Fruit fly (Drosophila melanogaster) whole organism, embryonic: ENCODE data around the gene ND-SGDH.

Experiments
- Asciz ChIP-seq: fragments of 200-800 bp; sonication (Bioruptor generic); optimal IDR thresholded peaks from 2 replicates; lab custom pipeline; 2017; ENCODE audit warnings: missing biosample characterization, mild to moderate bottlenecking, missing genetic modification characterization, missing genetic modification reagents
- Atf3 ChIP-seq: fragments of 200-800 bp; sonication (Bioruptor generic); optimal IDR thresholded peaks from 3 replicates; lab custom pipeline; 2016; ENCODE audit warnings: missing biosample characterization, missing genetic modification characterization
- CG10147 ChIP-seq: fragments of 200-800 bp; sonication (Bioruptor generic); optimal IDR thresholded peaks from 2 replicates; lab custom pipeline; 2019; ENCODE audit warnings: missing biosample characterization, mild to moderate bottlenecking, missing genetic modification characterization, moderate library complexity
- CG10431 ChIP-seq: fragments of 200-800 bp; sonication (Bioruptor generic); optimal IDR thresholded peaks from 3 replicates; lab custom pipeline; 2018; ENCODE audit warnings: missing biosample characterization, mild to moderate bottlenecking, missing genetic modification characterization
- CG11247 ChIP-seq: fragments of 200-800 bp; sonication (Bioruptor generic); IDR thresholded peaks from 2 replicates; pipeline ENCODE4 v1.3.6; 2022; ENCODE audit warnings: missing biosample characterization, missing genetic modification characterization
- CG13894 ChIP-seq: fragments of 200-800 bp; sonication (Bioruptor generic); optimal IDR thresholded peaks from 3 replicates; lab custom pipeline; 2018; ENCODE audit warnings: missing biosample characterization, mild to moderate bottlenecking, missing genetic modification characterization, moderate library complexity
- CG15011 ChIP-seq: fragments of 200-800 bp; sonication (Bioruptor generic); optimal IDR thresholded peaks from 3 replicates; lab custom pipeline; 2018; ENCODE audit warnings: missing biosample characterization, mild to moderate bottlenecking, missing genetic modification characterization
- CG2129 ChIP-seq: fragments of 200-800 bp; sonication (Bioruptor generic); IDR thresholded peaks from 2 replicates; pipeline ENCODE4 v1.3.6; 2022; ENCODE audit warnings: missing biosample characterization, missing genetic modification characterization; ENCODE audit not compliant: partially characterized antibody
- CG2199 ChIP-seq: fragments of 200-800 bp; sonication (Bioruptor generic); IDR thresholded peaks from 3 replicates; pipeline ENCODE4 v1.3.6; 2022; ENCODE audit warnings: missing biosample characterization, missing genetic modification characterization
- CG2875 ChIP-seq: fragments of 200-800 bp; sonication (Bioruptor generic); optimal IDR thresholded peaks from 2 replicates; lab custom pipeline; 2017; ENCODE audit warnings: missing biosample characterization, mild to moderate bottlenecking, missing genetic modification characterization, missing genetic modification reagents
- CG30020 ChIP-seq: fragments of 200-800 bp; optimal IDR thresholded peaks from 2 replicates; lab custom pipeline; 2019; ENCODE audit warnings: missing biosample characterization, mild to moderate bottlenecking, missing genetic modification characterization, moderate library complexity
- CG33557 ChIP-seq: fragments of 200-800 bp; sonication (Bioruptor generic); optimal IDR thresholded peaks from 2 replicates; lab custom pipeline; 2019; ENCODE audit warnings: missing biosample characterization, mild to moderate bottlenecking, missing genetic modification characterization, moderate library complexity
- CG42726 ChIP-seq: fragments of 200-800 bp; sonication (Bioruptor generic); IDR thresholded peaks from 2 replicates; pipeline ENCODE4 v1.3.6; 2022; ENCODE audit warnings: missing biosample characterization, missing genetic modification characterization; ENCODE audit not compliant: partially characterized antibody
- CG4617 ChIP-seq: fragments of 200-800 bp; sonication (Bioruptor generic); optimal IDR thresholded peaks from 3 replicates; lab custom pipeline; 2016; ENCODE audit warnings: missing biosample characterization, missing genetic modification characterization, borderline replicate concordance
- CG6813 ChIP-seq: fragments of 200-800 bp; sonication (Bioruptor generic); optimal IDR thresholded peaks from 2 replicates; lab custom pipeline; 2017; ENCODE audit warnings: missing biosample characterization, missing genetic modification characterization, mild to moderate bottlenecking, moderate library complexity, missing genetic modification reagents
- CG7556 ChIP-seq: fragments of 200-800 bp; sonication (Bioruptor generic); optimal IDR thresholded peaks from 2 replicates; lab custom pipeline; 2017; ENCODE audit warnings: missing biosample characterization, mild to moderate bottlenecking, missing genetic modification characterization
- CG7928 ChIP-seq: fragments of 200-800 bp; sonication (Bioruptor generic); optimal IDR thresholded peaks from 2 replicates; lab custom pipeline; 2017; ENCODE audit warnings: missing biosample characterization, mild to moderate bottlenecking, missing genetic modification characterization
- CG9817 ChIP-seq: fragments of 200-800 bp; sonication (Bioruptor generic); optimal IDR thresholded peaks from 2 replicates; lab custom pipeline; 2018; ENCODE audit warnings: missing biosample characterization, mild to moderate bottlenecking, missing genetic modification characterization, moderate library complexity
- Elba2 ChIP-seq: fragments of 200-800 bp; sonication (Bioruptor generic); optimal IDR thresholded peaks from 3 replicates; lab custom pipeline; 2016; ENCODE audit warnings: missing biosample characterization, missing genetic modification characterization
- Fer2 ChIP-seq: fragments of 200-800 bp; sonication (Bioruptor generic); optimal IDR thresholded peaks from 2 replicates; lab custom pipeline; 2018; ENCODE audit warnings: missing biosample characterization, mild to moderate bottlenecking, missing genetic modification characterization, moderate library complexity
- Gug ChIP-seq: fragments of 200-800 bp; sonication (Bioruptor generic); IDR thresholded peaks from 4 replicates; pipeline ENCODE4 v1.3.6; 2022; ENCODE audit warnings: missing biosample characterization, missing genetic modification characterization
- Hand ChIP-seq: fragments of 200-800 bp; sonication (Bioruptor generic); optimal IDR thresholded peaks from 2 replicates; lab custom pipeline; 2017; ENCODE audit warnings: mild to moderate bottlenecking, missing biosample characterization, missing genetic modification reagents, missing genetic modification characterization
- Lim3 ChIP-seq: fragments of 200-800 bp; sonication (Bioruptor generic); IDR thresholded peaks from 2 replicates; pipeline ENCODE4 v1.3.6; 2022; ENCODE audit warnings: missing biosample characterization, missing genetic modification characterization
- MTF-1 ChIP-seq: fragments of 200-800 bp; sonication (Bioruptor generic); optimal IDR thresholded peaks from 2 replicates; lab custom pipeline; 2018; ENCODE audit warnings: missing biosample characterization, mild to moderate bottlenecking, missing genetic modification characterization, borderline replicate concordance
- NK7.1 ChIP-seq: fragments of 200-800 bp; sonication (Bioruptor generic); optimal IDR thresholded peaks from 3 replicates; lab custom pipeline; 2016; ENCODE audit warnings: missing biosample characterization, missing genetic modification characterization
- Oli ChIP-seq: fragments of 200-800 bp; sonication (Bioruptor generic); optimal IDR thresholded peaks from 2 replicates; lab custom pipeline; 2018; ENCODE audit warnings: missing biosample characterization, mild to moderate bottlenecking, missing genetic modification characterization, moderate library complexity
- Pdp1 ChIP-seq, 2 experiments: fragments of 200-800 bp; sonication (Bioruptor generic); optimal IDR thresholded peaks; 3 replicates each; lab custom pipeline; 2016; ENCODE audit warnings: missing biosample characterization in 2 of 2, missing genetic modification characterization in 2 of 2, mild to moderate bottlenecking in 1 of 2, moderate library complexity in 1 of 2
- Sox100B ChIP-seq: fragments of 200-800 bp; sonication (Bioruptor generic); optimal IDR thresholded peaks from 3 replicates; lab custom pipeline; 2018; ENCODE audit warnings: missing biosample characterization, mild to moderate bottlenecking, missing genetic modification characterization
- Ssrp ChIP-seq: fragments of 200-800 bp; sonication (Bioruptor generic); optimal IDR thresholded peaks from 2 replicates; lab custom pipeline; 2018; ENCODE audit warnings: missing biosample characterization, mild to moderate bottlenecking, missing genetic modification characterization, moderate library complexity
- Xrp1 ChIP-seq: fragments of 200-800 bp; sonication (Bioruptor generic); IDR thresholded peaks from 2 replicates; pipeline ENCODE4 v1.3.6; 2022; ENCODE audit warnings: missing biosample characterization, missing genetic modification characterization
- aop ChIP-seq: fragments of 200-800 bp; sonication (Bioruptor generic); IDR thresholded peaks from 2 replicates; pipeline ENCODE4 v1.3.6; 2022; ENCODE audit warnings: missing biosample characterization, missing genetic modification characterization
- bbx ChIP-seq: fragments of 200-800 bp; sonication (Bioruptor generic); IDR thresholded peaks from 2 replicates; pipeline ENCODE4 v1.3.6; 2022; ENCODE audit warnings: missing biosample characterization, missing genetic modification characterization; ENCODE audit not compliant: partially characterized antibody
- bsh ChIP-seq, 2 experiments: fragments of 200-800 bp; sonication (Bioruptor generic); optimal IDR thresholded peaks; 2 replicates each; lab custom pipeline; 2017 to 2018; ENCODE audit warnings: mild to moderate bottlenecking in 2 of 2, missing biosample characterization in 2 of 2, missing genetic modification characterization in 2 of 2, moderate library complexity in 1 of 2
- cg ChIP-seq: fragments of 200-800 bp; sonication (Bioruptor generic); optimal IDR thresholded peaks from 3 replicates; lab custom pipeline; 2019; ENCODE audit warnings: missing biosample characterization, mild to moderate bottlenecking, missing genetic modification characterization, moderate library complexity
- chm ChIP-seq: fragments of 200-800 bp; sonication (Bioruptor generic); IDR thresholded peaks from 2 replicates; pipeline ENCODE4 v1.3.6; 2022; ENCODE audit warnings: missing biosample characterization, missing genetic modification characterization
- crol ChIP-seq: fragments of 200-800 bp; sonication (Bioruptor generic); IDR thresholded peaks from 2 replicates; pipeline ENCODE4 v1.3.6; 2022; ENCODE audit warnings: missing biosample characterization, missing genetic modification characterization
- dm ChIP-seq: fragments of 200-800 bp; sonication (Bioruptor generic); optimal IDR thresholded peaks from 3 replicates; lab custom pipeline; 2016; ENCODE audit warnings: missing biosample characterization, missing genetic modification characterization
- eve ChIP-seq, 2 experiments: fragments of >200 bp; optimal IDR thresholded peaks; 2 replicates each; lab custom pipeline; 2017; ENCODE audit warnings: missing biosample characterization in 2 of 2, missing genetic modification characterization in 2 of 2
- hth ChIP-seq: fragments of >200 bp; optimal IDR thresholded peaks from 2 replicates; lab custom pipeline; 2017; ENCODE audit warnings: inconsistent platforms
- insv ChIP-seq, 2 experiments: fragments of 200-800 bp; sonication (Bioruptor generic); optimal IDR thresholded peaks; 3 replicates each; lab custom pipeline; 2016 to 2018; ENCODE audit warnings: missing biosample characterization in 2 of 2, missing genetic modification characterization in 2 of 2
- p53 ChIP-seq: fragments of 200-800 bp; sonication (Bioruptor generic); optimal IDR thresholded peaks from 2 replicates; lab custom pipeline; 2016; ENCODE audit warnings: missing biosample characterization, missing genetic modification characterization
- prd ChIP-seq, 3 experiments: fragments of >200 bp in 2 of 3; fragments of 200-800 bp in 1 of 3; sonication (Bioruptor generic) in 1 of 3; optimal IDR thresholded peaks in 2 of 3; IDR thresholded peaks in 1 of 3; 2 replicates in 2 of 3; 3 replicates in 1 of 3; pipeline versions ENCODE4 v1.3.6 to Lab custom; 2017 to 2022; ENCODE audit warnings: missing biosample characterization in 1 of 3, missing genetic modification characterization in 1 of 3
- tna ChIP-seq: fragments of 200-800 bp; sonication (Bioruptor generic); IDR thresholded peaks from 2 replicates; pipeline ENCODE4 v1.3.6; 2022; ENCODE audit warnings: missing biosample characterization, missing genetic modification characterization; ENCODE audit not compliant: partially characterized antibody
- unpg ChIP-seq: fragments of 200-800 bp; sonication (Bioruptor generic); optimal IDR thresholded peaks from 3 replicates; lab custom pipeline; 2018; ENCODE audit warnings: missing biosample characterization, mild to moderate bottlenecking, missing genetic modification characterization, moderate library complexity
- usp ChIP-seq: fragments of >200 bp; optimal IDR thresholded peaks from 2 replicates; lab custom pipeline; 2017; ENCODE audit warnings: missing biosample characterization, missing genetic modification characterization
- wdn ChIP-seq: fragments of 200-800 bp; sonication (Bioruptor generic); IDR thresholded peaks from 2 replicates; pipeline ENCODE4 v1.3.6; 2022; ENCODE audit warnings: missing biosample characterization, missing genetic modification characterization
- wek ChIP-seq: fragments of 200-800 bp; sonication (Bioruptor generic); optimal IDR thresholded peaks from 3 replicates; lab custom pipeline; 2018; ENCODE audit warnings: missing biosample characterization, mild to moderate bottlenecking, missing genetic modification characterization, moderate library complexity

The ND-SGDH gene

DNA sequence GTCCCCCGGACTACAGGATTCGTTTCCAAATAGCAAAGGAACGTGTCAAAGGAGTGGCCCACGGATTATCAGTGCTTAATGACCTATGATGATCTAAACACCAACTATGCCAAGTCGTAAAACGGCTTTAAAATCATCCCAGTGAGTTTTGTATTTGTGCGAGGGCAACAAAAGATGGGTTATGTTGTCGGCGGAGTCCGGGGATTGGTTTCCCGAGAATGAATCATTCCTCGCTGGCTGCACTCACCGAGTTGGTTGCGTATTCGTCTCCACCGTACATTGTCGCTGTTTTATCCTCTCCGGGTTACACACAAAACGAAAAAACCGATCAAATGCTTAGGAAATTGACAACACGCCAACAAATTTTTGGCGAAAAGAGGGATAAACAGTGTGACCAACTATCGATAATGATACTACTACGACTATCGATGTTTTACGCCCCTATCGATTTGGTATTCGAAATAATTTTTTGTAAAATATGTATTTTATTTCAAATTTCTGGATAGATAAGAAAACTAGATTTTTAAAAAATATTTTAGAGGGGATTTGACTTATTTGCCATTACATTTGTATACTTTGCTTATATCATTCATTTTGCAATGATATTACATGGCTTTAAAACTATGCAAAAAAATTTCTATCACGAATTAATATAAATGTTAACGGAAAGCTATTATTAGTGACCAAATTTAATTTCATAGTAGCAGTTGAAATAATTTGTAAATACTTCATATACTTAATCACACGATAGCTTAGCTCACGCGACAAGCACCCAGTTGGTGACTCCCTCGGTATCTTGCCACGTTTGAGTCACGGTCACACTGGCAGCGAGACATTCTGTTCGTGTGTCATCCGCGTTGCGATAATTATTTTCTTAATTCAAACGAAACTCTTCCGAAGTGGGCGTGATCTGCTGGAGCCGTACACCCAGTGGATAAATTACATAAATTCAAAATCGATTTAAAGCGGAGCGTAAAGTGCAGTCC is 7.6 kb upstream of the ND-SGDH start, which contains the start of the genes eIF3l and Nrx-IV (continued):
- TF ChIP-seq wek (GFP tag; lab: Kevin White, UChicago), result no peak
- no peak for TF ChIP-seq Hand
- TF ChIP-seq unpg (GFP tag; lab: Kevin White, UChicago), result no peak
- no peak for TF ChIP-seq NK7.1 (GFP tag; lab: Kevin White, UChicago)
- TF ChIP-seq Asciz (GFP tag; lab: Kevin White, UChicago), result no peak
- no peak for TF ChIP-seq CG11247
- TF ChIP-seq usp, result no peak
- peak; percentile 28 for TF ChIP-seq bbx (GFP tag; lab: Robert Waterston, UW)
- no peak for TF ChIP-seq Elba2 (GFP tag; lab: Kevin White, UChicago)
- TF ChIP-seq Ssrp (tag; lab: Kevin White, UChicago), result no peak
- TF ChIP-seq CG30020 (tag; lab: Kevin White, UChicago), result peak; percentile 27
- TF ChIP-seq Gug (GFP tag; lab: Robert Waterston, UW), result no peak
- no peak for TF ChIP-seq CG33557 (GFP tag; lab: Kevin White, UChicago)
- no peak for TF ChIP-seq Xrp1 (GFP tag; lab: Robert Waterston, UW)
- no peak for TF ChIP-seq cg (GFP tag; lab: Kevin White, UChicago)
- TF ChIP-seq crol, result no peak
- no peak for TF ChIP-seq CG15011 (GFP tag; lab: Kevin White, UChicago)
- no peak for TF ChIP-seq CG10147 (GFP tag; lab: Kevin White, UChicago)
- TF ChIP-seq CG2129 (GFP tag; lab: Robert Waterston, UW), result no peak
- TF ChIP-seq CG2199 (GFP tag; lab: Robert Waterston, UW), result no peak
- no peak for TF ChIP-seq Atf3 (GFP tag; lab: Kevin White, UChicago)
- TF ChIP-seq eve (GFP tag; optimal IDR thresholded peaks at IDR 0.05; lab: Kevin White, UChicago), result no peak
- TF ChIP-seq Sox100B (GFP tag; lab: Kevin White, UChicago), result no peak
- TF ChIP-seq p53 (GFP tag; lab: Kevin White, UChicago), result no peak
- TF ChIP-seq prd (optimal IDR thresholded peaks at IDR 0.05; lab: Kevin White, UChicago), result no peak
- TF ChIP-seq prd (GFP tag; IDR thresholded peaks at IDR 0.05; lab: Robert Waterston, UW), result no peak
- TF ChIP-seq chm (GFP tag; lab: Robert Waterston, UW), result no peak
- 0 out of 2 replicates have a peak, but pooled peaks have one; percentile 22 for TF ChIP-seq tna (GFP tag; lab: Robert Waterston, UW)
- TF ChIP-seq CG7928, result no peak
- no peak for TF ChIP-seq CG13894
- no peak for TF ChIP-seq Pdp1 (GFP tag; optimal IDR thresholded peaks at IDR 0.05; lab: Kevin White, UChicago)
- TF ChIP-seq MTF-1, result no peak
- no peak for TF ChIP-seq CG9817 (tag; lab: Kevin White, UChicago)
- no peak for TF ChIP-seq Oli (tag; lab: Kevin White, UChicago)
- no peak for TF ChIP-seq bsh (GFP tag; optimal IDR thresholded peaks at IDR 0.05; lab: Kevin White, UChicago)
- peak; percentile 57 for TF ChIP-seq CG42726
- TF ChIP-seq dm (GFP tag; lab: Kevin White, UChicago), result no peak
- TF ChIP-seq CG6813 (GFP tag; lab: Kevin White, UChicago), result no peak
- TF ChIP-seq wdn (GFP tag; lab: Robert Waterston, UW), result no peak
- TF ChIP-seq insv (GFP tag; optimal IDR thresholded peaks at IDR 0.05; lab: Kevin White, UChicago), result no peak
- no peak for TF ChIP-seq Lim3 (GFP tag; lab: Robert Waterston, UW)
- no peak for TF ChIP-seq Fer2 (tag; lab: Kevin White, UChicago)
- TF ChIP-seq CG4617, result peak; percentile 47
- TF ChIP-seq hth, result no peak
- no peak for TF ChIP-seq CG7556 (GFP tag; lab: Kevin White, UChicago)
- TF ChIP-seq CG2875 (GFP tag; lab: Kevin White, UChicago), result no peak
- no peak for TF ChIP-seq CG10431 (GFP tag; lab: Kevin White, UChicago)
- TF ChIP-seq aop (GFP tag; lab: Robert Waterston, UW), result no peak
